Fruit fly (Drosophila melanogaster) whole organism, embryonic: ENCODE data around the gene pico.

Experiments used
- Awh ChIP-seq: fragments of 200-800 bp; sonication (Bioruptor generic); IDR thresholded peaks from 2 replicates; pipeline ENCODE4, ENCODE4 v1.3.6; 2022; ENCODE audit warnings: missing biosample characterization, missing genetic modification characterization
- CG10267 ChIP-seq: fragments of 200-800 bp; sonication (Bioruptor generic); optimal IDR thresholded peaks from 2 replicates; lab custom pipeline; 2018; ENCODE audit warnings: missing biosample characterization, mild to moderate bottlenecking, missing genetic modification characterization, moderate library complexity
- CG10959 ChIP-seq: fragments of 200-800 bp; sonication (Bioruptor generic); IDR thresholded peaks from 2 replicates; pipeline ENCODE4 v1.3.6; 2022; ENCODE audit warnings: missing biosample characterization, missing genetic modification characterization
- CG11504 ChIP-seq: fragments of 200-800 bp; sonication (Bioruptor generic); optimal IDR thresholded peaks from 3 replicates; lab custom pipeline; 2019; ENCODE audit warnings: missing biosample characterization, mild to moderate bottlenecking, missing genetic modification characterization, moderate library complexity
- CG11723 ChIP-seq: fragments of 200-800 bp; sonication (Bioruptor generic); optimal IDR thresholded peaks from 2 replicates; lab custom pipeline; 2017; ENCODE audit warnings: missing biosample characterization, mild to moderate bottlenecking, missing genetic modification characterization
- CG12744 ChIP-seq: fragments of 200-800 bp; sonication (Bioruptor generic); optimal IDR thresholded peaks from 2 replicates; lab custom pipeline; 2016; ENCODE audit warnings: missing biosample characterization, missing genetic modification characterization
- CG1647 ChIP-seq: fragments of 200-800 bp; sonication (Bioruptor generic); optimal IDR thresholded peaks from 3 replicates; lab custom pipeline; 2016; ENCODE audit warnings: missing biosample characterization, missing genetic modification characterization
- CG17385 ChIP-seq: fragments of 200-800 bp; sonication (Bioruptor generic); optimal IDR thresholded peaks from 3 replicates; lab custom pipeline; 2018; ENCODE audit warnings: missing biosample characterization, mild to moderate bottlenecking, missing genetic modification characterization
- CG18011 ChIP-seq: fragments of 200-800 bp; sonication (Bioruptor generic); optimal IDR thresholded peaks from 2 replicates; lab custom pipeline; 2017; ENCODE audit warnings: missing biosample characterization, missing genetic modification characterization, mild to moderate bottlenecking, moderate library complexity, missing genotype
- CG30020 ChIP-seq: fragments of 200-800 bp; optimal IDR thresholded peaks from 2 replicates; lab custom pipeline; 2019; ENCODE audit warnings: missing biosample characterization, mild to moderate bottlenecking, missing genetic modification characterization, moderate library complexity
- CG34422 ChIP-seq: fragments of 200-800 bp; sonication (Bioruptor generic); IDR thresholded peaks from 3 replicates; pipeline ENCODE4 v1.3.6; 2022; ENCODE audit warnings: missing biosample characterization, missing genetic modification characterization
- CG4282 ChIP-seq: fragments of 200-800 bp; sonication (Bioruptor generic); optimal IDR thresholded peaks from 2 replicates; lab custom pipeline; 2016; ENCODE audit warnings: missing biosample characterization, missing genetic modification characterization
- CG6689 ChIP-seq: fragments of 200-800 bp; sonication (Bioruptor generic); IDR thresholded peaks from 2 replicates; pipeline ENCODE4 v1.3.6; 2022; ENCODE audit warnings: missing biosample characterization, missing genetic modification characterization
- CG6791 ChIP-seq: fragments of 200-800 bp; sonication (Bioruptor generic); IDR thresholded peaks from 3 replicates; pipeline ENCODE4 v1.3.6; 2022; ENCODE audit warnings: missing biosample characterization, missing genetic modification characterization; ENCODE audit not compliant: partially characterized antibody
- CG7372 ChIP-seq: fragments of 200-800 bp; sonication (Bioruptor generic); IDR thresholded peaks from 2 replicates; pipeline ENCODE4 v1.3.6; 2022; ENCODE audit warnings: missing biosample characterization, missing genetic modification characterization
- CG7987 ChIP-seq: fragments of 200-800 bp; sonication (Bioruptor generic); optimal IDR thresholded peaks from 2 replicates; lab custom pipeline; 2018; ENCODE audit warnings: missing biosample characterization, mild to moderate bottlenecking, missing genetic modification characterization, moderate library complexity
- CG9932 ChIP-seq: fragments of 200-800 bp; sonication (Bioruptor generic); IDR thresholded peaks from 2 replicates; pipeline ENCODE4 v1.3.6; 2022; ENCODE audit warnings: missing biosample characterization, missing genetic modification characterization
- Camta ChIP-seq: fragments of 200-800 bp; sonication (Bioruptor generic); optimal IDR thresholded peaks from 2 replicates; lab custom pipeline; 2016; ENCODE audit warnings: missing biosample characterization, missing genetic modification characterization
- D ChIP-seq, 2 experiments: fragments of 200-800 bp in 1 of 2; fragments of >200 bp in 1 of 2; sonication (Bioruptor generic) in 1 of 2; optimal IDR thresholded peaks; 2 replicates in 1 of 2; 3 replicates in 1 of 2; lab custom pipeline; 2017; ENCODE audit warnings: mild to moderate bottlenecking in 1 of 2, missing biosample characterization in 1 of 2, missing genetic modification characterization in 1 of 2, missing genetic modification reagents in 1 of 2
- Dfd ChIP-seq, 2 experiments: fragments of >200 bp; optimal IDR thresholded peaks; 2 replicates each; lab custom pipeline; 2017; ENCODE audit warnings: missing biosample characterization in 2 of 2, missing genetic modification characterization in 2 of 2
- Dip3 ChIP-seq: fragments of 200-800 bp; sonication (Bioruptor generic); optimal IDR thresholded peaks from 3 replicates; lab custom pipeline; 2016; ENCODE audit warnings: missing biosample characterization, missing genetic modification characterization
- Hmx ChIP-seq: fragments of 200-800 bp; sonication (Bioruptor generic); optimal IDR thresholded peaks from 2 replicates; lab custom pipeline; 2016; ENCODE audit warnings: missing biosample characterization, missing genetic modification characterization
- Lpt ChIP-seq: fragments of >200 bp; optimal IDR thresholded peaks from 2 replicates; lab custom pipeline; 2018; ENCODE audit warnings: missing biosample characterization, missing genetic modification characterization
- Nf-YB ChIP-seq: fragments of 200-800 bp; sonication (Bioruptor generic); optimal IDR thresholded peaks from 3 replicates; lab custom pipeline; 2019; ENCODE audit warnings: missing biosample characterization, mild to moderate bottlenecking, missing genetic modification characterization, moderate library complexity
- Side ChIP-seq: fragments of 200-800 bp; sonication (Bioruptor generic); optimal IDR thresholded peaks from 2 replicates; lab custom pipeline; 2016; ENCODE audit warnings: missing biosample characterization, missing genetic modification characterization
- Tbp ChIP-seq: fragments of >200 bp; optimal IDR thresholded peaks from 2 replicates; lab custom pipeline; 2018; ENCODE audit warnings: missing biosample characterization, missing genetic modification characterization
- Vsx1 ChIP-seq: fragments of 200-800 bp; sonication (Bioruptor generic); optimal IDR thresholded peaks from 2 replicates; lab custom pipeline; 2017; ENCODE audit warnings: missing biosample characterization, mild to moderate bottlenecking, missing genetic modification characterization, missing genetic modification reagents
- bab2 ChIP-seq: fragments of 200-800 bp; sonication (Bioruptor generic); optimal IDR thresholded peaks from 2 replicates; lab custom pipeline; 2016; ENCODE audit warnings: missing biosample characterization, missing genetic modification characterization
- cas ChIP-seq: fragments of 200-800 bp; sonication (Bioruptor generic); IDR thresholded peaks from 2 replicates; pipeline ENCODE4 v1.3.6; 2022; ENCODE audit warnings: missing biosample characterization, missing genetic modification characterization
- chinmo ChIP-seq: fragments of 200-800 bp; sonication (Bioruptor generic); IDR thresholded peaks from 4 replicates; pipeline ENCODE4 v1.3.6; 2022; ENCODE audit warnings: missing biosample characterization, missing genetic modification characterization; ENCODE audit not compliant: partially characterized antibody
- danr ChIP-seq: fragments of 200-800 bp; sonication (Bioruptor generic); IDR thresholded peaks from 2 replicates; pipeline ENCODE4 v1.3.6; 2022; ENCODE audit warnings: missing biosample characterization, missing genetic modification characterization
- dm ChIP-seq: fragments of 200-800 bp; sonication (Bioruptor generic); optimal IDR thresholded peaks from 3 replicates; lab custom pipeline; 2016; ENCODE audit warnings: missing biosample characterization, missing genetic modification characterization
- dmrt11E ChIP-seq: fragments of 200-800 bp; sonication (Bioruptor generic); optimal IDR thresholded peaks from 3 replicates; lab custom pipeline; 2018; ENCODE audit warnings: missing biosample characterization, mild to moderate bottlenecking, missing genetic modification characterization, moderate library complexity
- hbn ChIP-seq: fragments of 200-800 bp; sonication (Bioruptor generic); IDR thresholded peaks from 2 replicates; pipeline ENCODE4 v1.3.6; 2022; ENCODE audit warnings: missing biosample characterization, missing genetic modification characterization; ENCODE audit not compliant: partially characterized antibody
- insv ChIP-seq, 2 experiments: fragments of 200-800 bp; sonication (Bioruptor generic); optimal IDR thresholded peaks; 3 replicates each; lab custom pipeline; 2016 to 2018; ENCODE audit warnings: missing biosample characterization in 2 of 2, missing genetic modification characterization in 2 of 2
- ken ChIP-seq: fragments of 200-800 bp; sonication (Bioruptor generic); IDR thresholded peaks from 3 replicates; pipeline ENCODE4 v1.3.6; 2022; ENCODE audit warnings: missing biosample characterization, missing genetic modification characterization
- kni ChIP-seq: fragments of 200-800 bp; sonication (Bioruptor generic); optimal IDR thresholded peaks from 3 replicates; lab custom pipeline; 2017; ENCODE audit warnings: mild to moderate bottlenecking, missing biosample characterization, missing genetic modification reagents, missing genetic modification characterization
- lola ChIP-seq, 3 experiments: fragments of >200 bp in 2 of 3; fragments of 200-800 bp in 1 of 3; sonication (Bioruptor generic) in 1 of 3; optimal IDR thresholded peaks; 2 replicates each; lab custom pipeline; 2017 to 2019; ENCODE audit warnings: missing biosample characterization in 3 of 3, missing genetic modification characterization in 3 of 3, mild to moderate bottlenecking in 1 of 3, moderate library complexity in 1 of 3
- luna ChIP-seq: fragments of 200-800 bp; sonication (Bioruptor generic); optimal IDR thresholded peaks from 2 replicates; lab custom pipeline; 2016; ENCODE audit warnings: missing biosample characterization, missing genetic modification characterization
- nerfin-1 ChIP-seq: fragments of 200-800 bp; sonication (Bioruptor generic); optimal IDR thresholded peaks from 3 replicates; lab custom pipeline; 2019; ENCODE audit warnings: missing biosample characterization, mild to moderate bottlenecking, missing genetic modification characterization, moderate library complexity
- nerfin-2 ChIP-seq: fragments of 200-800 bp; sonication (Bioruptor generic); IDR thresholded peaks from 2 replicates; pipeline ENCODE4 v1.3.6; 2022; ENCODE audit warnings: missing biosample characterization, missing genetic modification characterization; ENCODE audit not compliant: partially characterized antibody
- odd ChIP-seq: fragments of 200-800 bp; sonication (Bioruptor generic); optimal IDR thresholded peaks from 2 replicates; lab custom pipeline; 2017; ENCODE audit warnings: missing biosample characterization, mild to moderate bottlenecking, missing genetic modification characterization
- sob ChIP-seq: fragments of 200-800 bp; sonication (Bioruptor generic); IDR thresholded peaks from 2 replicates; pipeline ENCODE4 v1.3.6; 2022; ENCODE audit warnings: missing biosample characterization, missing genetic modification characterization
- sqz ChIP-seq: fragments of 200-800 bp; sonication (Bioruptor generic); optimal IDR thresholded peaks from 3 replicates; lab custom pipeline; 2018; ENCODE audit warnings: missing biosample characterization, mild to moderate bottlenecking, missing genetic modification characterization
- tio ChIP-seq: fragments of 200-800 bp; sonication (Bioruptor generic); optimal IDR thresholded peaks from 2 replicates; lab custom pipeline; 2017; ENCODE audit warnings: missing biosample characterization, missing genetic modification characterization, inconsistent platforms
- tll ChIP-seq, 2 experiments: fragments of 200-800 bp in 1 of 2; fragments of >200 bp in 1 of 2; sonication (Bioruptor generic) in 1 of 2; optimal IDR thresholded peaks; 2 replicates each; lab custom pipeline; 2017 to 2019; ENCODE audit warnings: missing biosample characterization in 2 of 2, missing genetic modification characterization in 2 of 2, mild to moderate bottlenecking in 1 of 2, moderate library complexity in 1 of 2
- yki ChIP-seq: fragments of >200 bp; optimal IDR thresholded peaks from 3 replicates; lab custom pipeline; 2018
- zen ChIP-seq: fragments of 200-800 bp; sonication (Bioruptor generic); optimal IDR thresholded peaks from 3 replicates; lab custom pipeline; 2018; ENCODE audit warnings: missing biosample characterization, mild to moderate bottlenecking, missing genetic modification characterization, moderate library complexity

Gene pico

dm6 chrX:19865389-19866144 is 13.7 kb upstream of the pico start, which contains the start of gene THADA (continued):
- TF ChIP-seq Camta (GFP tag; lab: Kevin White, UChicago), result peak; percentile 46
- TF ChIP-seq zen (tag; lab: Kevin White, UChicago), result peak; percentile 1
- peak; percentile 51 for TF ChIP-seq dm (GFP tag; lab: Kevin White, UChicago)
- no peak for TF ChIP-seq CG7372 (GFP tag; lab: Robert Waterston, UW)
- no peak for TF ChIP-seq CG11723
- no peak for TF ChIP-seq CG10959
- TF ChIP-seq CG7987 (GFP tag; lab: Kevin White, UChicago), result no peak
- TF ChIP-seq CG18011 (GFP tag; lab: Kevin White, UChicago), result no peak
- TF ChIP-seq CG11504, result no peak

dm6 chrX:19859331-19859730 is 7.5 kb upstream of the pico start:
- no peak for TF ChIP-seq ken (GFP tag; lab: Robert Waterston, UW)
- no peak for TF ChIP-seq CG9932 (GFP tag; lab: Robert Waterston, UW)
- no peak for TF ChIP-seq Awh (GFP tag; lab: Robert Waterston, UW)
- no peak for TF ChIP-seq CG6689 (GFP tag; lab: Robert Waterston, UW)
- no peak for TF ChIP-seq bab2 (GFP tag; lab: Kevin White, UChicago)
- no peak for TF ChIP-seq insv (GFP tag; optimal IDR thresholded peaks at IDR 0.05; lab: Kevin White, UChicago)
- no peak for TF ChIP-seq CG1647 (GFP tag; lab: Kevin White, UChicago)
- no peak for TF ChIP-seq odd (GFP tag; lab: Kevin White, UChicago)
- no peak for TF ChIP-seq CG4282 (GFP tag; lab: Kevin White, UChicago)
- no peak for TF ChIP-seq hbn (GFP tag; lab: Robert Waterston, UW)
- TF ChIP-seq chinmo, result no peak
- TF ChIP-seq lola (GFP tag; optimal IDR thresholded peaks at IDR 0.05; lab: Kevin White, UChicago), result no peak
- TF ChIP-seq sob, result no peak
- TF ChIP-seq tio, result no peak
- TF ChIP-seq CG10267 (tag; lab: Kevin White, UChicago), result no peak
- no peak for TF ChIP-seq Lpt (GFP tag; lab: Kevin White, UChicago)
- TF ChIP-seq Hmx (GFP tag; lab: Kevin White, UChicago), result no peak
- TF ChIP-seq CG6791, result peak; percentile 80
- TF ChIP-seq luna (GFP tag; lab: Kevin White, UChicago), result no peak
- no peak for TF ChIP-seq Dfd (GFP tag; optimal IDR thresholded peaks at IDR 0.05; lab: Kevin White, UChicago)
- TF ChIP-seq Tbp (GFP tag; lab: Kevin White, UChicago), result no peak
- no peak for TF ChIP-seq Side (GFP tag; lab: Kevin White, UChicago)
- no peak for TF ChIP-seq nerfin-1 (tag; lab: Kevin White, UChicago)
- no peak for TF ChIP-seq kni (GFP tag; lab: Kevin White, UChicago)
- TF ChIP-seq cas (GFP tag; lab: Robert Waterston, UW), result no peak
- TF ChIP-seq CG12744, result no peak
- peak; percentile 66; the same call in 1 of the 2 replicates for TF ChIP-seq nerfin-2 (GFP tag; lab: Robert Waterston, UW)
- TF ChIP-seq tll (GFP tag; optimal IDR thresholded peaks at IDR 0.05; lab: Kevin White, UChicago), result no peak
- no peak for TF ChIP-seq CG34422
- no peak for TF ChIP-seq Nf-YB (GFP tag; lab: Kevin White, UChicago)
- TF ChIP-seq yki, result no peak
- no peak for TF ChIP-seq danr (GFP tag; lab: Robert Waterston, UW)
- TF ChIP-seq dmrt11E, result no peak
- TF ChIP-seq CG17385 (GFP tag; lab: Kevin White, UChicago), result no peak
- TF ChIP-seq Vsx1, result no peak
- TF ChIP-seq sqz (GFP tag; lab: Kevin White, UChicago), result no peak
- TF ChIP-seq Dip3 (GFP tag; lab: Kevin White, UChicago), result no peak
- no peak for TF ChIP-seq D (optimal IDR thresholded peaks at IDR 0.05; lab: Kevin White, UChicago)
- TF ChIP-seq D (GFP tag; optimal IDR thresholded peaks at IDR 0.05; lab: Kevin White, UChicago), result no peak
- no peak for TF ChIP-seq CG30020 (tag; lab: Kevin White, UChicago)
